Worm (Caenorhabditis elegans): ENCODE measurements around the gene pdr-1.

ce11 chrIII:13762046-13762445, 9.3 kb upstream of the pdr-1 start, which contains the start of gene dbn-1:
- TF ChIP-seq snpc-1.3 (tag; optimal IDR thresholded peaks at IDR 0.05; ENCODE audit: insufficient read depth), result no peak
- TF ChIP-seq B0336.3 (GFP tag; IDR thresholded peaks at IDR 0.05), result no peak
- TF ChIP-seq lsy-27 (tag; optimal IDR thresholded peaks at IDR 0.05; ENCODE audit: borderline replicate concordance, insufficient read depth), result no peak

Data from whole organism, young adult.